Worm (Caenorhabditis elegans): Measurements from ENCODE around the gene col-172.

col-172 gene

DNA sequence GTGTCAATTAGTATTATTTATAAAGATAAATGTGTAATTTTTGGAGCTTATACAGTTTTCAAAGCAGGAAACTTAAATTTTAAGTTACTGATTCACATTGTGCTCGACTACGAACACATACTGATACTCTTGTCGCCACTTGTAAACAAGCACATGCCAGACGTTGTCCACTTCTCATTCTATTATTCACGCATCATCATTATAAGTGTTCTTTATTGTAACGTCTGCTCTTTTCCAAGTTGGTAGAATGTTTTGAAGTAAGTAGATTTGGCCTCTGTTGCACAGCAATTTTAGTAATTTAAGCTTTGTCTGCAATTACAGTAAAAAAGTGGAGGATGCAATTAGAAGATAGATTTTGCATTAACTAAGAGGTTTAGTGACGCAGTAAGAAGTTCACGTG lies 20.3 kb downstream of the col-172 start:
- TF ChIP-seq unc-62 (GFP tag; optimal IDR thresholded peaks at IDR 0.05), result no peak

DNA sequence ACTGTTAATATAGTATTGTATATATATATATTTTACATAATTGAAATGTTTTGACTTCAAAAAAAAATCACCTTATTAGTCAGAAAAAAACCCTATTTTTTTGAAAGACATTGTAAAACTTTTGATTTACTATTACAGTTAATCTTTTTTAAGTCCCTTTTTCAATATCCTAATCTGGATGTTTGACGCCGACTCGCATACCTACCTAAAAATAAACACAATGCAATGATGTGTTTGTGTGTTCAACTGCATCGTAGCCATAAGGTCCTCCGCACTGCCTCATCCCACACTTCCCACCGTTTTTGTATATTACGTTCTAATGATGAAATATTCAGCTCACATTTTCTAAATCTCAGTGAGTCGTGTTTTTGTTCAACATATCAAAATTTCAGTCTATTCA lies 20.7 kb downstream of the col-172 start, which contains the start of gene F38B6.3:
TSS of gene F38B6.3 (plus strand) at position 301 of the 400 bp plus-strand sequence.
- TF ChIP-seq unc-62 (GFP tag; optimal IDR thresholded peaks at IDR 0.05), result no peak

DNA sequence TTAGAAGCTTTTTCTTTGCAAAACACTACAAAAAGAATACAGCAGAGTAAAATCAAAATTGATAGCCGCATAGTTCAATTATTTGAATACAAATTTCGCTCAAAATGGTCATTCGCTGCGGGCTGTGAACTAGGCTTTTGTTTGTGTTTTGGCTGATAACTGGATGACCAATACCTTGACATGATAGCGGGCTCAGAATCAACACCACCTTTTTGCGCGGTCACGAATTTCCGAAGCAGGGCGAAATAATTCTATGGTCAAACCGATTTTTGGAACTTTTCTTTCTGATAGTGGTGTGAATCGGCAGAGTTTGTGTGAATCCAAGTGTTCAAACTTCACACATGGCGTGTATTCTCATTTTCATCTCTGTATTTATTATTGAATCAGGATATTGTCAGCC lies 25.6 kb downstream of the col-172 start, which contains the start of the genes F38B6.7 and F38B6.2:
TSS of gene F38B6.7 (minus strand) at position 101 of the 400 bp plus-strand sequence.
TSS of gene F38B6.2 (plus strand) at position 267 of the 400 bp plus-strand sequence.
- TF ChIP-seq unc-62 (GFP tag; optimal IDR thresholded peaks at IDR 0.05), result no peak

DNA sequence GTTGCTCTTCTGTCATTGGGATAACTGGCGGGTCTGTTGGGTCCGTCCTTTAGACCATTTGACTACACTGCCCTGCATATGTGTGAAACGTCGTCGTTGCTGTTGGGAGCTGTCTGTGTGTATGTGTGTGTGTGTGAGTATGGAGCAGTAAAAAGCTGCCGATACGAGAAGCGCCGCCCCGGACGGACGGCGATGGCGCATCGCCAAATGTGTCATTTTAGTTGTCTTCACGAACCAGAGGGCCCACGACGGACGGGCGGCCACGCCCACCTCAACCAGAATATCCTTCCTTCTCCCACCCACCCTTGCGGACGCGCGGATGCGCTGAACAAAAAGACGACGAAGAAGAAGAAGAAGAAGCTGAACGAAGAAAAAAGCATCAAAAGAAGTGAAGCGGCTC lies 29.6 kb downstream of the col-172 start, which contains the start of gene acr-2:
TSS of gene acr-2 (plus strand) at position 301 of the 400 bp plus-strand sequence.
- no peak for TF ChIP-seq unc-62 (GFP tag; optimal IDR thresholded peaks at IDR 0.05)

DNA sequence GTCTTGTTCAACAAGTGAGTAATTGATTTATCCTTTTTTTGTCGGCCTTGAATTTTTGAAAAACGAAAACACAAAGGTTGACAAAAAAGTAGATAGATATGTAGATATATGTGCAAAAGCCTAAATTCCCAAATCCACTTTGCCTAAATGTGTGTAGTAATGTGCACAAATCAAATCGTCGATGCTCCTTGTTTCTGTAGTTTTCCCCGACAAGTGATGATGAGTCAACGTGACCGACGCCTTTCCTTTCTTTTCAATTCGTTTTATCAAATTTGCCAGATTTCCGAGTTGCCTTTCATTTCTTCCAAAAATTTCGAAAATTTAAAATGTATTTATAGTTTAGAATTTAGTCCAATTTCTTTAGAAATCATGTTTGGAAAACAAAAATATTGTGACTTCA lies 32.5 kb downstream of the col-172 start:
- TF ChIP-seq unc-62 (GFP tag; optimal IDR thresholded peaks at IDR 0.05), result no peak

DNA sequence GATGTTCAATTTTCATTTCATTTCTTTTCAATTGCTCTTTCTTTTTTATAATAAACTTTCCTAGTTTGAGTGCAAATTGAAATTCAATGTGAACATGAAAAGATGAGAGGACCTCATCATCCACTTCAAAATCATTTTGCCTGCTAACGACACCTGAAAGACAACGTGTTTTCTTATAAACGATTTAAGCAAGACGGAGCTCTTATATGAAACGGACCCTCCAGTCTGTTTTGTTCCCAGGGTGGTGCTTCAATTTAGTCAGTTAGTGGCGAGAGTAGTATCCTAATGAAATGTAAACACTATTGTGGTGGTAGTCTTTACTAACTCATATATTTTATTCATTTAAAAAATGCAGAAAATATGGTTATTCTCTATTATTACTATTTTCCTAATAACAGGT lies 36.6 kb downstream of the col-172 start, which contains the start of gene acr-3:
TSS of gene acr-3 (plus strand) at position 301 of the 400 bp plus-strand sequence.
- TF ChIP-seq unc-62 (GFP tag; optimal IDR thresholded peaks at IDR 0.05), result no peak

- no peak for TF ChIP-seq unc-62 (GFP tag; optimal IDR thresholded peaks at IDR 0.05)
Observed at ce11 chrX:6713277-6713676, 40.7 kb downstream of the col-172 start, which contains the start of gene nas-11. Gene nas-11 (plus strand): TSS chrX:6713577.

ce11 chrX:6718595-6718994 lies 46.0 kb downstream of the col-172 start, which contains the start of gene smf-2:
Gene smf-2 (minus strand): TSS chrX:6718695.
- TF ChIP-seq unc-62 (GFP tag; optimal IDR thresholded peaks at IDR 0.05), result no peak

DNA sequence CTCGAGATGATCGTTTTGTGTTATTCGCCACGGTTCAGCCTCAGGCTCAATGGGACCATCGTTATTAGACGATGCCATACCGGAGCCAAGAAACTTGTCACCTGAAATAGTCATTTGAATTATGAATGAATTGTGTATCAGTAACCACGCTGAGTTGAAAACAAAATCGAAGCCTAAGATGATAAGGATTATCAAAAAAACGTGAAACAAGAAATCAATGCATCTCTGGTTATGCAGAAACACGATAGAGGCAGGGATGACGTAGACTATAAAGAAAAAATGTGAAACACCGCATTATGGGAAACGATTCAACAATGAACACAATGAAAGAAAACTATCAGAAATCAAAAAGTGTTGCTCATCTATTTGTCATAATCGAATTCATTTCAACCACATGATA lies 50.3 kb downstream of the col-172 start, which contains the start of gene smf-1:
TSS of gene smf-1 (minus strand) at position 101 of the 400 bp plus-strand sequence.
- TF ChIP-seq unc-62 (GFP tag; optimal IDR thresholded peaks at IDR 0.05), result no peak

Data from whole organism, dauer.